Worm (Caenorhabditis elegans) whole organism, young adult: ENCODE data around the gene rif-1.2.

Source experiments
- B0019.2 ChIP-seq: fragments of 200-800 bp; sonication (Bioruptor generic); conservative IDR thresholded peaks from 2 replicates; pipeline ENCODE4 v1.3.6; 2022; ENCODE audit warnings: missing genetic modification reagents, missing genetic modification characterization, missing compliant biosample characterization
- D2030.7 ChIP-seq: fragments of 200-800 bp; sonication (Bioruptor generic); IDR thresholded peaks from 2 replicates; pipeline ENCODE4 v1.3.6; 2022; ENCODE audit warnings: missing genetic modification reagents, missing genetic modification characterization, missing compliant biosample characterization
- F10E7.11 ChIP-seq: sonication (generic microtip); optimal IDR thresholded peaks from 2 replicates; lab custom pipeline; 2017; ENCODE audit warnings: mild to moderate bottlenecking, missing genetic modification characterization, moderate library complexity, missing compliant biosample characterization
- F22D6.2 ChIP-seq: sonication (generic microtip); optimal IDR thresholded peaks from 2 replicates; lab custom pipeline; 2016; ENCODE audit warnings: mild to moderate bottlenecking, missing genetic modification characterization, missing compliant biosample characterization
- F55B11.4 ChIP-seq: sonication (generic microtip); optimal IDR thresholded peaks from 2 replicates; lab custom pipeline; 2016; ENCODE audit warnings: missing compliant biosample characterization, missing genetic modification characterization, borderline replicate concordance; ENCODE audit not compliant: insufficient read depth
- F57C9.4 ChIP-seq: sonication (generic microtip); optimal IDR thresholded peaks from 2 replicates; lab custom pipeline; 2017; ENCODE audit warnings: mild to moderate bottlenecking, missing genetic modification characterization, missing compliant biosample characterization
- K11D2.4 ChIP-seq: fragments of 200-800 bp; sonication (Bioruptor generic); IDR thresholded peaks from 2 replicates; pipeline ENCODE4 v1.3.6; 2022; ENCODE audit warnings: missing genetic modification reagents, missing genetic modification characterization, missing compliant biosample characterization
- K12H6.12 ChIP-seq: fragments of 200-800 bp; sonication (Bioruptor generic); optimal IDR thresholded peaks from 2 replicates; lab custom pipeline; 2018; ENCODE audit warnings: mild to moderate bottlenecking, missing genetic modification characterization, missing compliant biosample characterization
- Y79H2A.3 ChIP-seq: fragments of 200-800 bp; sonication (Bioruptor generic); conservative IDR thresholded peaks from 2 replicates; pipeline ENCODE4 v1.3.6; 2022; ENCODE audit warnings: missing genetic modification reagents, missing genetic modification characterization, missing compliant biosample characterization
- ama-1 ChIP-seq, 3 experiments: fragments of 150-350 bp in 1 of 3; sonication (generic microtip) in 2 of 3; optimal IDR thresholded peaks; 2 replicates each; lab custom pipeline; 2014 to 2018; ENCODE audit warnings: missing biosample characterization in 2 of 3, missing genetic modification characterization in 2 of 3, missing genetic modification reagents in 2 of 3
- aptf-2 ChIP-seq: fragments of 200-800 bp; sonication (Bioruptor generic); conservative IDR thresholded peaks from 2 replicates; pipeline ENCODE4 v1.3.6; 2022; ENCODE audit warnings: missing genetic modification reagents, missing genetic modification characterization, missing compliant biosample characterization
- aptf-3 ChIP-seq: fragments of 200-800 bp; sonication (Bioruptor generic); IDR thresholded peaks from 2 replicates; pipeline ENCODE4 v1.3.6; 2022; ENCODE audit warnings: missing genetic modification characterization, missing compliant biosample characterization
- bed-2 ChIP-seq: fragments of 200-800 bp; sonication (Bioruptor generic); IDR thresholded peaks from 2 replicates; pipeline ENCODE4 v1.3.6; 2022; ENCODE audit warnings: missing genetic modification reagents, missing genetic modification characterization, missing compliant biosample characterization
- ceh-40 ChIP-seq: fragments of 200-800 bp; sonication (Bioruptor generic); IDR thresholded peaks from 2 replicates; pipeline ENCODE4 v1.3.6; 2022; ENCODE audit warnings: missing genetic modification characterization, missing compliant biosample characterization
- ceh-79 ChIP-seq: sonication (generic microtip); optimal IDR thresholded peaks from 2 replicates; lab custom pipeline; 2017; ENCODE audit warnings: mild to moderate bottlenecking, missing genetic modification characterization, missing compliant biosample characterization
- ceh-91 ChIP-seq: fragments of 200-800 bp; sonication (Bioruptor generic); IDR thresholded peaks from 2 replicates; pipeline ENCODE4 v1.3.6; 2022; ENCODE audit warnings: missing genetic modification reagents, missing genetic modification characterization, missing compliant biosample characterization
- chd-7 ChIP-seq: sonication (generic microtip); optimal IDR thresholded peaks from 2 replicates; lab custom pipeline; 2016; ENCODE audit warnings: mild to moderate bottlenecking, missing genetic modification characterization, moderate library complexity, missing compliant biosample characterization
- dox-1 ChIP-seq: fragments of 200-800 bp; sonication (Bioruptor generic); IDR thresholded peaks from 2 replicates; pipeline ENCODE4 v1.3.6; 2022; ENCODE audit warnings: missing genetic modification reagents, missing genetic modification characterization, missing compliant biosample characterization
- dpff-1 ChIP-seq: sonication (generic microtip); optimal IDR thresholded peaks from 2 replicates; lab custom pipeline; 2017; ENCODE audit warnings: mild to moderate bottlenecking, missing genetic modification characterization, missing compliant biosample characterization
- dpl-1 ChIP-seq: fragments of 150-350 bp; optimal IDR thresholded peaks from 2 replicates; lab custom pipeline; 2014; ENCODE audit warnings: missing biosample characterization, missing genetic modification reagents, missing genetic modification characterization
- egl-18 ChIP-seq: fragments of 200-800 bp; sonication (Bioruptor generic); IDR thresholded peaks from 2 replicates; pipeline ENCODE4 v1.3.6; 2022; ENCODE audit warnings: missing genetic modification reagents, missing genetic modification characterization, missing compliant biosample characterization
- fkh-3 ChIP-seq: sonication (generic microtip); optimal IDR thresholded peaks from 2 replicates; lab custom pipeline; 2016; ENCODE audit warnings: mild to moderate bottlenecking, missing genetic modification characterization, missing compliant biosample characterization
- hlh-26 ChIP-seq: fragments of 200-800 bp; sonication (Bioruptor generic); conservative IDR thresholded peaks from 2 replicates; pipeline ENCODE4 v1.3.6; 2022; ENCODE audit warnings: missing genetic modification reagents, missing genetic modification characterization, missing compliant biosample characterization
- let-526 ChIP-seq: fragments of 200-800 bp; sonication (Bioruptor generic); IDR thresholded peaks from 2 replicates; pipeline ENCODE4 v1.3.6; 2022; ENCODE audit warnings: missing genetic modification reagents, missing genetic modification characterization, missing compliant biosample characterization
- madf-6 ChIP-seq: fragments of 200-800 bp; sonication (Bioruptor generic); IDR thresholded peaks from 2 replicates; pipeline ENCODE4 v1.3.6; 2022; ENCODE audit warnings: missing genetic modification reagents, missing genetic modification characterization, missing compliant biosample characterization
- mel-28 ChIP-seq: sonication (generic microtip); optimal IDR thresholded peaks from 2 replicates; lab custom pipeline; 2016; ENCODE audit warnings: borderline replicate concordance, mild to moderate bottlenecking, missing genetic modification characterization, missing compliant biosample characterization
- mes-4 ChIP-seq: sonication (generic microtip); optimal IDR thresholded peaks from 2 replicates; lab custom pipeline; 2016; ENCODE audit warnings: missing genotype, missing genetic modification characterization, missing compliant biosample characterization
- nfyb-1 ChIP-seq: fragments of 200-800 bp; sonication (Bioruptor generic); IDR thresholded peaks from 2 replicates; pipeline ENCODE4 v1.3.6; 2022; ENCODE audit warnings: missing genetic modification reagents, missing genetic modification characterization, missing compliant biosample characterization
- snpc-3.4 ChIP-seq: sonication (generic microtip); optimal IDR thresholded peaks from 2 replicates; lab custom pipeline; 2017; ENCODE audit warnings: missing genetic modification characterization, mild to moderate bottlenecking, missing compliant biosample characterization, antibody characterized with exemption, moderate library complexity, missing genotype, missing genetic modification reagents
- ztf-26 ChIP-seq: sonication (generic microtip); optimal IDR thresholded peaks from 2 replicates; lab custom pipeline; 2017; ENCODE audit warnings: missing genetic modification characterization, missing compliant biosample characterization
- ztf-3 ChIP-seq: fragments of 200-800 bp; sonication (Bioruptor generic); optimal IDR thresholded peaks from 2 replicates; lab custom pipeline; 2018; ENCODE audit warnings: mild to moderate bottlenecking, missing genetic modification characterization, missing compliant biosample characterization

Gene rif-1.2

DNA sequence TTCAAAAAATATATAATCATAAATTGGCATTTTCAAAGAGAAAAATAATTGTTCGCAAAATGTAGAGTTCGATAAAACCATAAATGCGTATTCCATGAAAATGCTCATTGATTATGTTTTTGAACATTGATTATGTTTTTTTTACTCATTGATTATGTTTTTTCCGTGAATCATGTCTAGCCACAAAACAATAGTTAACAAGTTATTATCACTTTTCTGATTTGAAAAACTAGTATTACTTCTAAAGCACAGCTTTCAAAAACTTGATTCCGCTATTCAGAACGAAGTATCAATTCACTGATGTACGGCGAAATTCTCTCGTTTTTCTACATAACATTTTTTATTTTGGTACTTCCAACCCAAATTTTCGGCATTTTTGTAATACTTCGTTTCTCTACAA is 35.4 kb downstream of the rif-1.2 start, which contains the start of gene srd-48:
TSS of gene srd-48 (plus strand) at position 301 of the 400 bp plus-strand sequence.
- no peak for TF ChIP-seq Y79H2A.3
- TF ChIP-seq nfyb-1 (GFP tag; lab: Robert Waterston, UW), result no peak
- no peak for TF ChIP-seq F10E7.11 (tag; lab: Kevin White, UChicago)
- TF ChIP-seq ztf-26 (tag; lab: Kevin White, UChicago), result no peak
- TF ChIP-seq F55B11.4 (tag; lab: Kevin White, UChicago), result no peak
- TF ChIP-seq dpff-1 (tag; lab: Kevin White, UChicago), result no peak
- TF ChIP-seq egl-18, result no peak

DNA sequence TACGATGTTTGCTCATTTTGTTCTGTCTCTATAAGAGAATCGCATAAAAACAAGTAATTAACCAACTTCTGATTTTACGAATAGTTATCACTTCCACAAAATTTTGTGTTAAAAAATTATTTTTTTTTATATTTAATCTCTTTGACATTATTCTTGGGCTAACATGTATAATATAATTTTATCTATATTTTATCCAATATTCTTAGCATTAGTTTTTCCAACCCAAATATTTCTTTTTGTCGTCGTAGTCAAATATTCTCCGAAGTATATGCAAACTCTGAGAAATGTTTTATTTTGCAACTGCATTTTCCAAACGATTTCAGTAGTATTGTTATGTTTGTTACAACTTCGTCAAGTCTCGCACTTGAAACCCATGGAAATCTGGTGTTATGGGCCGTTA is 37.7 kb downstream of the rif-1.2 start, which contains the start of gene srd-47:
TSS of gene srd-47 (plus strand) at position 164 of the 400 bp plus-strand sequence.
- TF ChIP-seq F22D6.2 (no peak), bed-2 (GFP tag; lab: Robert Waterston, UW) (no peak), ztf-26 (tag; lab: Kevin White, UChicago) (no peak), aptf-2 (no peak), B0019.2 (GFP tag; lab: Robert Waterston, UW) (no peak), chd-7 (tag; lab: Kevin White, UChicago) (no peak), dox-1 (GFP tag; lab: Robert Waterston, UW) (no peak)

DNA sequence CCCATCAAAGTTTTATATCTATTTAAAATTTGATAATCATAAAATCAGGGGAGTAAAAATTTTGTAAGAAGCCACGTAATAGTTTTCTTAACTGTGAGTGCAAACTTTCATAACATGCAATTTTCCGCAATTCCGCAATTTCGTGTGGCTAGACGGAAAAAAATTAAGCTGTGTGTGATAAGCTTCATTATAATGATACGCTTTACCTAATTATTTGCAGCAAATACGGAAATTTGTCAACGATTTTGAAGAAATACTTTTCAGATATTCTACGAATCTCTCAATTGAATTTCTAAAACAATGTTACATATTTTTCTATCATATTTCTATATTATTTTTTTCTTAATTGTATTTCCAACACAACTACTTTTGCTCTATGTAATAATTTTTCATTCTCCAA is 39.4 kb downstream of the rif-1.2 start, which contains the start of gene srd-46:
TSS of gene srd-46 (plus strand) at position 301 of the 400 bp plus-strand sequence.
- no peak for TF ChIP-seq mes-4

DNA sequence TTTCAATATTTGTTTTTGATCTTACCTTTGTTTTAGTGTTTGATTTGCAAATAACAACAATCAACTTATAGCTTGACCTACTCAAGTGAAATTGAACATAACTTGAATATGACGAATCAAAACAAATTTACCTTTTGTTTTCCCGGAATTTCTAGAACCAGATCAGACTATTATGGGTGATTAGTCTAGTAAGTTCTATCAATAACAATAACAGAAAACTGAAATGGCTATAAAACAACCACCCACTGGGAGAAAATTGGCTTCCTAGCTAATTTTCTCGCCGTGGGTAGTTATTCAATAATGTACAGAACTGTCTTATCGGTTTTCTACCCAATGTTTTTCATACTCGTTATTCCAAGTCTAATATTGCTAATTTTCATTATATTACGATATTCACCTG is 42.5 kb downstream of the rif-1.2 start, which contains the start of gene srd-45:
TSS of gene srd-45 (plus strand) at position 301 of the 400 bp plus-strand sequence.
- TF ChIP-seq mes-4, result no peak

DNA sequence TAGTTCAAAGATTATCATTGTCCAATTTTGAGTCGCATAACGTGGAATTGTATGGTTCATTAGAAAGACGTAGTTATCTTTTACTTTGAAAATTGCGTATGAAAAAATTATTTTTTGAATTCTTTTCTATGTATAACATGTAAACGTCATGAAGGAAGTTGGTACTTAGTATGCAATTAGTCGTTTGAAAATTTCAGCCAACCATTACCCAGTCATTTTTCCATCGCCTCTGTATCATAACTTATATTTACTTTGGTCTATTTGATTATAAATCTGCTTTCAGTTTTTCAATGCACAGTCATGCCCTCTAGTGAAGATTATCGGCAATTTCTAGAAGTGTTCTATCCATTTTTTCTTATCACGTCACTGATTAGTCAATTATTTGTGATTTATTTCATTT is 44.8 kb downstream of the rif-1.2 start, which contains the start of gene srd-41:
TSS of gene srd-41 (plus strand) at position 301 of the 400 bp plus-strand sequence.
- TF ChIP-seq let-526 (GFP tag; lab: Robert Waterston, UW) (no peak), ceh-91 (GFP tag; lab: Robert Waterston, UW) (no peak), K11D2.4 (GFP tag; lab: Robert Waterston, UW) (no peak), ceh-79 (tag; lab: Kevin White, UChicago) (no peak), F57C9.4 (tag; lab: Kevin White, UChicago) (no peak), ama-1 (optimal IDR thresholded peaks at IDR 0.05; lab: Kevin White, UChicago) (no peak), ama-1 (GFP tag; optimal IDR thresholded peaks at IDR 0.05; lab: Kevin White, UChicago) (no peak), ztf-3 (GFP tag; lab: Kevin White, UChicago) (no peak), hlh-26 (GFP tag; lab: Robert Waterston, UW) (no peak), K12H6.12 (tag; lab: Kevin White, UChicago) (no peak), D2030.7 (GFP tag; lab: Robert Waterston, UW) (no peak), aptf-3 (GFP tag; lab: Robert Waterston, UW) (no peak), F55B11.4 (tag; lab: Kevin White, UChicago) (no peak), ceh-40 (GFP tag; lab: Robert Waterston, UW) (no peak), madf-6 (GFP tag; lab: Robert Waterston, UW) (no peak), nfyb-1 (GFP tag; lab: Robert Waterston, UW) (no peak), B0019.2 (GFP tag; lab: Robert Waterston, UW) (no peak), snpc-3.4 (no peak), mel-28 (tag; lab: Kevin White, UChicago) (no peak), dpl-1 (GFP tag; lab: Kevin White, UChicago) (no peak), fkh-3 (no peak)
